Fruit fly (Drosophila melanogaster) whole organism, wandering third instar larva: ENCODE results near the gene Jon65Aiv.

Experiments used
- Abd-B ChIP-seq: fragments of >200 bp; optimal IDR thresholded peaks from 2 replicates; lab custom pipeline; 2017; ENCODE audit warnings: missing biosample characterization, missing genetic modification characterization
- CG32264 ChIP-seq: fragments of 200-800 bp; sonication (Bioruptor generic); optimal IDR thresholded peaks from 2 replicates; lab custom pipeline; 2016; ENCODE audit warnings: missing biosample characterization, missing genetic modification characterization
- CrebA ChIP-seq: fragments of 200-800 bp; sonication (Bioruptor generic); optimal IDR thresholded peaks from 2 replicates; lab custom pipeline; 2016; ENCODE audit warnings: missing biosample characterization, mild to moderate bottlenecking, missing genetic modification characterization, borderline replicate concordance
- GATAd ChIP-seq: sonication (Bioruptor generic); optimal IDR thresholded peaks from 2 replicates; lab custom pipeline; 2016; ENCODE audit warnings: missing biosample characterization, missing genetic modification characterization
- HLH106 ChIP-seq: fragments of 200-800 bp; optimal IDR thresholded peaks from 3 replicates; lab custom pipeline; 2019; ENCODE audit warnings: missing biosample characterization, mild to moderate bottlenecking, missing genetic modification characterization, moderate library complexity
- Hnf4 ChIP-seq: fragments of 200-800 bp; sonication (Bioruptor generic); optimal IDR thresholded peaks from 2 replicates; lab custom pipeline; 2016; ENCODE audit warnings: missing biosample characterization, mild to moderate bottlenecking, missing genetic modification characterization
- Hr78 ChIP-seq: fragments of >200 bp; optimal IDR thresholded peaks from 2 replicates; lab custom pipeline; 2017; ENCODE audit warnings: missing biosample characterization, missing genetic modification characterization
- Hr83 ChIP-seq: fragments of 200-300 bp; sonication (Bioruptor generic); optimal IDR thresholded peaks from 2 replicates; lab custom pipeline; 2016; ENCODE audit warnings: missing biosample characterization, mild to moderate bottlenecking, missing genetic modification characterization, moderate library complexity; ENCODE audit not compliant: poor library complexity, severe bottlenecking
- Jra ChIP-seq: sonication (Bioruptor generic); optimal IDR thresholded peaks from 2 replicates; lab custom pipeline; 2016; ENCODE audit warnings: missing biosample characterization, missing genetic modification characterization
- Mio ChIP-seq: sonication (Bioruptor generic); optimal IDR thresholded peaks from 2 replicates; lab custom pipeline; 2016; ENCODE audit warnings: missing biosample characterization, missing genetic modification characterization
- Myc ChIP-seq: fragments of >200 bp; optimal IDR thresholded peaks from 2 replicates; lab custom pipeline; 2017
- N ChIP-seq: fragments of >200 bp; optimal IDR thresholded peaks from 2 replicates; lab custom pipeline; 2018; ENCODE audit warnings: missing biosample characterization, missing external identifiers, missing genetic modification characterization
- Rel ChIP-seq, 2 experiments: fragments of 200-800 bp; sonication (Bioruptor generic) in 1 of 2; optimal IDR thresholded peaks; 2 replicates in 1 of 2; 3 replicates in 1 of 2; lab custom pipeline; 2016 to 2019; ENCODE audit warnings: mild to moderate bottlenecking in 2 of 2, missing biosample characterization in 2 of 2, missing genetic modification characterization in 2 of 2, moderate library complexity in 1 of 2
- Vsx2 ChIP-seq: fragments of 200-300, 225-300 bp; sonication (Bioruptor generic); optimal IDR thresholded peaks from 2 replicates; lab custom pipeline; 2018; ENCODE audit warnings: missing biosample characterization, missing genetic modification characterization; ENCODE audit not compliant: partially characterized antibody
- br ChIP-seq: fragments of 200-800 bp; sonication (Bioruptor generic); optimal IDR thresholded peaks from 2 replicates; lab custom pipeline; 2016; ENCODE audit warnings: missing biosample characterization, missing genetic modification characterization
- brk ChIP-seq: fragments of 200-800 bp; sonication (Bioruptor generic); optimal IDR thresholded peaks from 2 replicates; lab custom pipeline; 2016; ENCODE audit warnings: missing biosample characterization, mild to moderate bottlenecking, missing genetic modification characterization
- dl ChIP-seq, 2 experiments: fragments of 175-275, 200-275 bp in 1 of 2; fragments of 200-275 bp in 1 of 2; sonication (Bioruptor generic); optimal IDR thresholded peaks; lab custom pipeline; 2018; ENCODE audit warnings: mild to moderate bottlenecking in 2 of 2, missing biosample characterization in 2 of 2, missing genetic modification characterization in 2 of 2, moderate library complexity in 2 of 2; ENCODE audit not compliant: partially characterized antibody in 2 of 2, insufficient read depth in 1 of 2
- dmrt93B ChIP-seq: fragments of 200-800 bp; sonication (Bioruptor generic); optimal IDR thresholded peaks from 2 replicates; lab custom pipeline; 2018; ENCODE audit warnings: missing biosample characterization, mild to moderate bottlenecking, missing genetic modification characterization
- foxo ChIP-seq, 2 experiments: fragments of 200-800 bp; sonication (Bioruptor generic); optimal IDR thresholded peaks; 2 replicates in 1 of 2; 3 replicates in 1 of 2; lab custom pipeline; 2016 to 2017; ENCODE audit warnings: missing biosample characterization in 2 of 2, missing genetic modification characterization in 2 of 2
- h ChIP-seq: fragments of 200-800 bp; sonication (Bioruptor generic); optimal IDR thresholded peaks from 3 replicates; lab custom pipeline; 2016; ENCODE audit warnings: missing biosample characterization, mild to moderate bottlenecking, missing genetic modification characterization
- jim ChIP-seq: fragments of 175-275, 200-325 bp; sonication (Bioruptor generic); optimal IDR thresholded peaks from 2 replicates; lab custom pipeline; 2016; ENCODE audit warnings: missing biosample characterization, mild to moderate bottlenecking, missing genetic modification characterization
- lola ChIP-seq: fragments of >200 bp; optimal IDR thresholded peaks from 2 replicates; lab custom pipeline; 2017; ENCODE audit warnings: missing biosample characterization, missing genetic modification characterization
- pan ChIP-seq: fragments of >200 bp; optimal IDR thresholded peaks from 2 replicates; lab custom pipeline; 2017
- psq ChIP-seq: fragments of 200-800 bp; sonication (Bioruptor generic); optimal IDR thresholded peaks from 3 replicates; lab custom pipeline; 2017; ENCODE audit warnings: missing biosample characterization, mild to moderate bottlenecking, missing genetic modification characterization, moderate library complexity
- rgr ChIP-seq: fragments of 200-800 bp; sonication (Bioruptor generic); optimal IDR thresholded peaks from 3 replicates; lab custom pipeline; 2016; ENCODE audit warnings: missing biosample characterization, mild to moderate bottlenecking, missing genetic modification characterization
- sage ChIP-seq: fragments of 200-800 bp; sonication (Bioruptor generic); optimal IDR thresholded peaks from 2 replicates; lab custom pipeline; 2016; ENCODE audit warnings: missing biosample characterization, mild to moderate bottlenecking, missing genetic modification characterization
- sv ChIP-seq: fragments of 200-800 bp; sonication (Bioruptor generic); optimal IDR thresholded peaks from 3 replicates; lab custom pipeline; 2016; ENCODE audit warnings: missing biosample characterization, missing genetic modification characterization
- tai ChIP-seq: sonication (Bioruptor generic); optimal IDR thresholded peaks from 2 replicates; lab custom pipeline; 2016; ENCODE audit warnings: missing biosample characterization, missing genetic modification characterization
- usp ChIP-seq: fragments of >200 bp; optimal IDR thresholded peaks from 2 replicates; lab custom pipeline; 2017; ENCODE audit warnings: missing biosample characterization, missing genetic modification characterization
- woc ChIP-seq: sonication (Bioruptor generic); optimal IDR thresholded peaks from 2 replicates; lab custom pipeline; 2016; ENCODE audit warnings: missing biosample characterization, mild to moderate bottlenecking, missing genetic modification characterization

Gene Jon65Aiv

dm6 chr3L:6059062-6059708, 20.2 kb downstream of the Jon65Aiv start, which contains the start of gene CG6592:
TSS of gene CG6592 (plus strand) at chr3L:6059658.
- TF ChIP-seq br (GFP tag; lab: Kevin White, UChicago) (peak; percentile 4), foxo (GFP tag; optimal IDR thresholded peaks at IDR 0.05; lab: Kevin White, UChicago) (no peak), HLH106 (tag; lab: Kevin White, UChicago) (peak; percentile 22), rgr (GFP tag; lab: Kevin White, UChicago) (peak; percentile 41), N (GFP tag; lab: Kevin White, UChicago) (no peak), Hnf4 (GFP tag; lab: Kevin White, UChicago) (no peak), dmrt93B (GFP tag; lab: Kevin White, UChicago) (peak; percentile 15), Abd-B (GFP tag; lab: Kevin White, UChicago) (no peak), Myc (lab: Kevin White, UChicago) (no peak), tai (GFP tag; lab: Kevin White, UChicago) (no peak), Hr78 (GFP tag; lab: Kevin White, UChicago) (no peak), pan (no peak), Jra (GFP tag; lab: Kevin White, UChicago) (no peak)

DNA sequence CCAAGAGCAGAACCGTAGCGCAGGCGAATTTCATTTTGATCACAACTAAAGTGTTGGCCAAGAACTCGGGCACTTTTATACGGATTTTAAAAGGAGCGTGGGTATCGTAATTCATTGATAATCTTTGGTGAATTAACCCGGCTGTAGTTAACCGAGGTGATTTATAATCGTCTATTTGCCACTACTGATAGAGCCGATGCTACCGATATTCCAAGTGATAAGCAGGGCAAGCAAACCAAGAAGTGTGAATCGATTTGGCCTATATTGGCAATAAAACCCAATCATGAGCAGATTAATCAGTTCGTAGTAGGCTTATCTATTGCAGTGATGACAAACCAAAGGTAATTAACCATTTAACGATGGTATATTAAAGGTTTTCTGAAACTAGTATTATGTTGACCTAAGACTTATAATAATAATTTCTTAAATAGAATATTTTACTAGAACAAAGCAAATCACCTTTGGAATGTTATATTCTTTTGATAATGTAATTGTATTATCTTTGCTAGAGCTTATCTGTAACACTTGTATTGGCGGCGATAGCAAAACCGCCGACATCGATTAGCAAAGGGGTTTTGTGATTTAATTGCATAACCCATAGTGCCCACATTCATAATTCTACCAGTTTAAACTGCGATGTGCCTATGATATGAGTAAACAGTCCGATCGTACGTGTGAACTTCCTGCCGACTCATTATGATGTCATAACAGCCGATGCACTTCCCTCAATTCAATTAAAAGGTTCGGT, 24.1 kb downstream of the Jon65Aiv start, which contains the start of gene CG10472:
CG10472 (minus strand) TSS at position 51 of the 748 bp plus-strand sequence.
- TF ChIP-seq Mio (GFP tag; lab: Kevin White, UChicago) (no peak), Myc (lab: Kevin White, UChicago) (no peak), N (GFP tag; lab: Kevin White, UChicago) (no peak), CG32264 (GFP tag; lab: Kevin White, UChicago) (no peak), dmrt93B (GFP tag; lab: Kevin White, UChicago) (no peak), Hr83 (GFP tag; lab: Kevin White, UChicago) (no peak), brk (GFP tag; lab: Kevin White, UChicago) (no peak), Abd-B (GFP tag; lab: Kevin White, UChicago) (no peak), Rel (GFP tag; optimal IDR thresholded peaks at IDR 0.05; lab: Kevin White, UChicago) (no peak), Rel (tag; optimal IDR thresholded peaks at IDR 0.05; lab: Kevin White, UChicago) (no peak), usp (no peak), jim (GFP tag; lab: Kevin White, UChicago) (no peak), Hr78 (GFP tag; lab: Kevin White, UChicago) (no peak)

DNA sequence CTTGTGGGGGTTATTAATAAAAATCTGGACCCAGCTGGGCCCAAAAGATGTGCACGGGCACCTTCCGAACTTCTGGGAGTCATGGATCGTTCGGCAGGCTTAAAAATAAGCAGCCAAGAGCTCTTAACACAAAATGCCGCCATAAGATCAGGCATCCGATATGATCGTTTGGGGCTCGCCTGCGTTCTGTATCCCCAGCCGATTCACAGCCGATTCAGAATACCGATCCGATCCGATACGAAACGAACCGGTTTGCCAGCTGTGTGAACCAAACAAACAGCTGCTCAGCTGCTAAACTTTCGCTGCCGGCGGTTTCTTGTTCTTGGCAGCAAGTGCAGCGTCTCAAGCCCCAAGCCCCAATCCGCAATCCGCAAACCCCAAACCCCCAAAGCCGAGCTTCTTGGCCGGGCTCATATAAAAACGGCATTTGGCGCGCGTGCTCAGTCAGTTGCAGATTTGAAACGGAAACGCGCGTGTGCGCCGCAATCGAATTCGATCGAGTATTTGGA, 27.0 kb downstream of the Jon65Aiv start, which contains the start of gene CG42269:
CG42269 (plus strand) TSS at position 416 of the 509 bp plus-strand sequence.
- no peak for TF ChIP-seq Vsx2 (GFP tag; lab: Kevin White, UChicago)
- no peak for TF ChIP-seq CrebA
- TF ChIP-seq tai (GFP tag; lab: Kevin White, UChicago) = no peak
- no peak for TF ChIP-seq woc (GFP tag; lab: Kevin White, UChicago)
- TF ChIP-seq Rel (GFP tag; optimal IDR thresholded peaks at IDR 0.05; lab: Kevin White, UChicago) = peak; percentile 0
- no peak for TF ChIP-seq Rel (tag; optimal IDR thresholded peaks at IDR 0.05; lab: Kevin White, UChicago)
- no peak for TF ChIP-seq rgr (GFP tag; lab: Kevin White, UChicago)
- no peak for TF ChIP-seq sage (GFP tag; lab: Kevin White, UChicago)
- TF ChIP-seq psq (GFP tag; lab: Kevin White, UChicago) = no peak
- TF ChIP-seq N (GFP tag; lab: Kevin White, UChicago) = no peak
- TF ChIP-seq h (GFP tag; lab: Kevin White, UChicago) = peak; percentile 44
- TF ChIP-seq GATAd (GFP tag; lab: Kevin White, UChicago) = no peak
- no peak for TF ChIP-seq foxo (GFP tag; optimal IDR thresholded peaks at IDR 0.05; lab: Kevin White, UChicago)
- TF ChIP-seq pan = no peak

DNA sequence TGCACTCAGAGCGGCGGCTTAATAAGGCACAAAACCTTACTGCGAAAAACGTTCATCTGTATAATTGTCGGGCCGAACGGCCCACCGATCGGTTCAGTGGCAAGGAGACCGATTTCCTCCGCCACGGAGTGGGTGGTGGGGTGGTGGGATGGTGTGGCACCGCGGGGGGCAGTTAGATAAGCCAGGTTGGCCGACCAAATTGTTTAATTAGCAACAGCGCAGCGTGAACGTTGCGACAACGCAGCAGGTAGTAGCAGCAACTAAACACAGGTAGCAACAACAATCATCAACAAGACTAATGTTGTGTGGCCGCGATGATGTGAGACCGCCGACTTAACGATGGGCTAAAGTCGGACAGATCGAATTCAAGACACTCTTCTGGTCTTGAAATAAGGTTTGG, 29.2 kb downstream of the Jon65Aiv start:
- TF ChIP-seq sage (GFP tag; lab: Kevin White, UChicago) (no peak), GATAd (GFP tag; lab: Kevin White, UChicago) (no peak), Hr78 (GFP tag; lab: Kevin White, UChicago) (no peak), pan (no peak), jim (GFP tag; lab: Kevin White, UChicago) (no peak), lola (no peak), psq (GFP tag; lab: Kevin White, UChicago) (no peak), Vsx2 (GFP tag; lab: Kevin White, UChicago) (no peak), Rel (GFP tag; optimal IDR thresholded peaks at IDR 0.05; lab: Kevin White, UChicago) (no peak), Rel (tag; optimal IDR thresholded peaks at IDR 0.05; lab: Kevin White, UChicago) (no peak), dl (GFP tag; optimal IDR thresholded peaks at IDR 0.05; lab: Kevin White, UChicago; ENCODE audit: insufficient read depth in 1 of 2, partially characterized antibody in 2 of 2) (no peak), Abd-B (GFP tag; lab: Kevin White, UChicago) (no peak), sv (no peak), HLH106 (tag; lab: Kevin White, UChicago) (no peak)
